Fruit fly (Drosophila melanogaster): ENCODE data around the gene Nmdar1.

Nmdar1 gene

dm6 chr3R:5463199-5463949 lies 59.8 kb downstream of the Nmdar1 start:
- TF ChIP-seq rgr (GFP tag; optimal IDR thresholded peaks at IDR 0.05), result no peak
- TF ChIP-seq Jra (GFP tag; optimal IDR thresholded peaks at IDR 0.05), result peak; percentile 7
- TF ChIP-seq brk (GFP tag; optimal IDR thresholded peaks at IDR 0.05), result no peak
- no peak for TF ChIP-seq Abd-B (GFP tag; optimal IDR thresholded peaks at IDR 0.05)
- no peak for TF ChIP-seq CG9705 (GFP tag; optimal IDR thresholded peaks at IDR 0.05)
- no peak for TF ChIP-seq Hr78 (GFP tag; optimal IDR thresholded peaks at IDR 0.05)
- TF ChIP-seq Hnf4 (GFP tag; optimal IDR thresholded peaks at IDR 0.05), result no peak
- no peak for TF ChIP-seq h (GFP tag; optimal IDR thresholded peaks at IDR 0.05)
- TF ChIP-seq N (GFP tag; optimal IDR thresholded peaks at IDR 0.05), result no peak
- no peak for TF ChIP-seq dsf (GFP tag; optimal IDR thresholded peaks at IDR 0.05; ENCODE audit: borderline replicate concordance)
- TF ChIP-seq Vsx2 (GFP tag; optimal IDR thresholded peaks at IDR 0.05; ENCODE audit: partially characterized antibody), result no peak
- TF ChIP-seq usp (GFP tag; optimal IDR thresholded peaks at IDR 0.05), result no peak
- TF ChIP-seq fru (GFP tag; optimal IDR thresholded peaks at IDR 0.05), result peak; percentile 7
- no peak for TF ChIP-seq Dfd (GFP tag; optimal IDR thresholded peaks at IDR 0.05)
- no peak for TF ChIP-seq jim (GFP tag; optimal IDR thresholded peaks at IDR 0.05)
- TF ChIP-seq sage (GFP tag; optimal IDR thresholded peaks at IDR 0.05), result no peak
- peak in 1 of 2 experiments; percentile 11 for TF ChIP-seq foxo (GFP tag; optimal IDR thresholded peaks at IDR 0.05)
- no peak for TF ChIP-seq Dif (GFP tag; optimal IDR thresholded peaks at IDR 0.05; ENCODE audit: partially characterized antibody)
- no peak for TF ChIP-seq lola (GFP tag; optimal IDR thresholded peaks at IDR 0.05)
- TF ChIP-seq OdsH (GFP tag; optimal IDR thresholded peaks at IDR 0.05), result no peak
- no peak for TF ChIP-seq sv (GFP tag; optimal IDR thresholded peaks at IDR 0.05)
- peak; percentile 5 for TF ChIP-seq Sp1 (GFP tag; optimal IDR thresholded peaks at IDR 0.05)
- no peak for TF ChIP-seq dl (GFP tag; optimal IDR thresholded peaks at IDR 0.05; ENCODE audit: insufficient read depth in 1 of 2, partially characterized antibody in 2 of 2)
- no peak for TF ChIP-seq Mio (GFP tag; optimal IDR thresholded peaks at IDR 0.05)
- TF ChIP-seq HLH106 (tag; optimal IDR thresholded peaks at IDR 0.05), result no peak
- TF ChIP-seq dmrt93B (GFP tag; optimal IDR thresholded peaks at IDR 0.05), result no peak
- TF ChIP-seq CrebA (GFP tag; optimal IDR thresholded peaks at IDR 0.05; ENCODE audit: borderline replicate concordance), result no peak
- no peak for TF ChIP-seq Myc (optimal IDR thresholded peaks at IDR 0.05)
- TF ChIP-seq Rel (GFP tag; optimal IDR thresholded peaks at IDR 0.05), result no peak
- peak; percentile 13 for TF ChIP-seq Rel (tag; optimal IDR thresholded peaks at IDR 0.05)
- no peak for TF ChIP-seq GATAd (GFP tag; optimal IDR thresholded peaks at IDR 0.05)
- TF ChIP-seq br (GFP tag; optimal IDR thresholded peaks at IDR 0.05), result no peak
- TF ChIP-seq CG32264 (GFP tag; optimal IDR thresholded peaks at IDR 0.05), result no peak
- TF ChIP-seq pan (optimal IDR thresholded peaks at IDR 0.05), result no peak
- TF ChIP-seq psq (GFP tag; optimal IDR thresholded peaks at IDR 0.05), result peak; percentile 52
- no peak for TF ChIP-seq Hr83 (GFP tag; optimal IDR thresholded peaks at IDR 0.05; ENCODE audit: poor library complexity, severe bottlenecking)
- TF ChIP-seq tai (GFP tag; optimal IDR thresholded peaks at IDR 0.05), result no peak
- no peak for TF ChIP-seq ey (GFP tag; optimal IDR thresholded peaks at IDR 0.05)
- TF ChIP-seq woc (GFP tag; optimal IDR thresholded peaks at IDR 0.05), result no peak
